Fruit fly (Drosophila melanogaster): ENCODE data around the gene wor.

DNA sequence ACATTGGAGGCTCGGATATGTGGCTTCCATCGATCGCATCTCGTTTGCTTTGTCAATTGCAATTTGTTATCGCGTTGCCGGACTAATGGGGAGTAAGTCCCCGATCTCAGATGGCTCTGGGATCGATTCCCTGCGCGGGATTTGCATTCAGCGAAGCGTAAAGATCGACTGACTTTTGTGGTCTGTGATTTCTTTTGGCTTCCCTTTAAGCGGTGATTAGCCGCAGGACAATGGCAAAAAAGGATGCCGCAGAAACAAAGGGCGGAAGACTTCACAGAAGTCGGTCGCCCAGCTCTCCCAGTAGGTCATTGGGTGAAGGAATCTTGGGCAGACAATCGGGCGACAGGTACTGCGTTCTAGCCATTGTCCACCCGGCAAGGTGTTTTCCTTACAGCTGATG is 49.5 kb upstream of the wor start:
- TF ChIP-seq CG7928 (GFP tag; optimal IDR thresholded peaks at IDR 0.05) (no peak), Oli (tag; optimal IDR thresholded peaks at IDR 0.05) (no peak), CG16779 (GFP tag; IDR thresholded peaks at IDR 0.05) (no peak), so (GFP tag; IDR thresholded peaks at IDR 0.05) (no peak), CG11560 (tag; IDR thresholded peaks at IDR 0.05) (no peak), Poxn (GFP tag; IDR thresholded peaks at IDR 0.05) (no peak), cato (GFP tag; optimal IDR thresholded peaks at IDR 0.05; ENCODE audit: borderline replicate concordance) (no peak), TFAM (GFP tag; optimal IDR thresholded peaks at IDR 0.05) (no peak)

Measured in whole organism, embryonic.